Fruit fly (Drosophila melanogaster) whole organism, embryonic: ENCODE data around the gene Ogdh.

Experiments used
- Adf1 ChIP-seq: fragments of 200-800 bp; sonication (Bioruptor generic); IDR thresholded peaks from 2 replicates; pipeline ENCODE4 v1.3.6; 2022; ENCODE audit warnings: missing biosample characterization, missing genetic modification characterization
- Asciz ChIP-seq: fragments of 200-800 bp; sonication (Bioruptor generic); optimal IDR thresholded peaks from 2 replicates; lab custom pipeline; 2017; ENCODE audit warnings: missing biosample characterization, mild to moderate bottlenecking, missing genetic modification characterization, missing genetic modification reagents
- Blimp-1 ChIP-seq: fragments of 200-800 bp; sonication (Bioruptor generic); optimal IDR thresholded peaks from 3 replicates; lab custom pipeline; 2018; ENCODE audit warnings: missing biosample characterization, missing genetic modification characterization, mild to moderate bottlenecking, moderate library complexity, missing genetic modification reagents
- C15 ChIP-seq: fragments of 200-800 bp; sonication (Bioruptor generic); IDR thresholded peaks from 3 replicates; pipeline ENCODE4 v1.3.6; 2022; ENCODE audit warnings: missing biosample characterization, missing genetic modification characterization
- CG10979 ChIP-seq: fragments of 200-800 bp; sonication (Bioruptor generic); optimal IDR thresholded peaks from 2 replicates; lab custom pipeline; 2018; ENCODE audit warnings: missing biosample characterization, mild to moderate bottlenecking, missing genetic modification characterization, moderate library complexity
- CG11504 ChIP-seq: fragments of 200-800 bp; sonication (Bioruptor generic); optimal IDR thresholded peaks from 3 replicates; lab custom pipeline; 2019; ENCODE audit warnings: missing biosample characterization, mild to moderate bottlenecking, missing genetic modification characterization, moderate library complexity
- CG17328 ChIP-seq: fragments of 200-800 bp; sonication (Bioruptor generic); IDR thresholded peaks from 2 replicates; pipeline ENCODE4 v1.3.6; 2022; ENCODE audit warnings: missing biosample characterization, missing genetic modification characterization
- CG1832 ChIP-seq: fragments of 200-800 bp; sonication (Bioruptor generic); optimal IDR thresholded peaks from 2 replicates; lab custom pipeline; 2017; ENCODE audit warnings: missing biosample characterization, mild to moderate bottlenecking, missing genetic modification characterization, inconsistent platforms
- CG2202 ChIP-seq: fragments of 200-800 bp; sonication (Bioruptor generic); optimal IDR thresholded peaks from 2 replicates; lab custom pipeline; 2018; ENCODE audit warnings: missing biosample characterization, mild to moderate bottlenecking, missing genetic modification characterization
- CG32532 ChIP-seq: fragments of 200-800 bp; sonication (Bioruptor generic); IDR thresholded peaks from 2 replicates; pipeline ENCODE4 v1.3.6; 2022; ENCODE audit warnings: missing biosample characterization, missing genetic modification characterization
- CG34376 ChIP-seq: fragments of 200-800 bp; sonication (Bioruptor generic); optimal IDR thresholded peaks from 2 replicates; lab custom pipeline; 2018; ENCODE audit warnings: missing biosample characterization, mild to moderate bottlenecking, missing genetic modification characterization
- CG6654 ChIP-seq: fragments of 200-800 bp; sonication (Bioruptor generic); optimal IDR thresholded peaks from 2 replicates; lab custom pipeline; 2017; ENCODE audit warnings: missing biosample characterization, mild to moderate bottlenecking, missing genetic modification characterization
- CG6765 ChIP-seq: fragments of 200-800 bp; sonication (Bioruptor generic); optimal IDR thresholded peaks from 3 replicates; lab custom pipeline; 2017; ENCODE audit warnings: missing biosample characterization, mild to moderate bottlenecking, missing genetic modification characterization
- CG6813 ChIP-seq: fragments of 200-800 bp; sonication (Bioruptor generic); optimal IDR thresholded peaks from 2 replicates; lab custom pipeline; 2017; ENCODE audit warnings: missing biosample characterization, missing genetic modification characterization, mild to moderate bottlenecking, moderate library complexity, missing genetic modification reagents
- CG8388 ChIP-seq: fragments of 200-800 bp; sonication (Bioruptor generic); optimal IDR thresholded peaks from 2 replicates; lab custom pipeline; 2019; ENCODE audit warnings: missing biosample characterization, mild to moderate bottlenecking, missing genetic modification characterization, moderate library complexity
- CG9437 ChIP-seq: fragments of 200-800 bp; sonication (Bioruptor generic); optimal IDR thresholded peaks from 2 replicates; lab custom pipeline; 2018; ENCODE audit warnings: missing biosample characterization, mild to moderate bottlenecking, missing genetic modification characterization
- CG9797 ChIP-seq: fragments of 200-800 bp; sonication (Bioruptor generic); optimal IDR thresholded peaks from 3 replicates; lab custom pipeline; 2018; ENCODE audit warnings: missing biosample characterization, mild to moderate bottlenecking, missing genetic modification characterization
- CG9817 ChIP-seq: fragments of 200-800 bp; sonication (Bioruptor generic); optimal IDR thresholded peaks from 2 replicates; lab custom pipeline; 2018; ENCODE audit warnings: missing biosample characterization, mild to moderate bottlenecking, missing genetic modification characterization, moderate library complexity
- Dbx ChIP-seq: fragments of 200-800 bp; sonication (Bioruptor generic); IDR thresholded peaks from 3 replicates; pipeline ENCODE4 v1.3.6; 2022; ENCODE audit warnings: missing biosample characterization, missing genetic modification characterization
- H2.0 ChIP-seq: fragments of 200-800 bp; sonication (Bioruptor generic); IDR thresholded peaks from 2 replicates; pipeline ENCODE4 v1.3.6; 2022; ENCODE audit warnings: missing biosample characterization, missing genetic modification characterization
- Hsf ChIP-seq: fragments of 200-800 bp; sonication (Bioruptor generic); optimal IDR thresholded peaks from 3 replicates; lab custom pipeline; 2016; ENCODE audit warnings: missing biosample characterization, missing genetic modification characterization
- Lpt ChIP-seq: fragments of >200 bp; optimal IDR thresholded peaks from 2 replicates; lab custom pipeline; 2018; ENCODE audit warnings: missing biosample characterization, missing genetic modification characterization
- Meics ChIP-seq: fragments of 200-800 bp; sonication (Bioruptor generic); optimal IDR thresholded peaks from 2 replicates; lab custom pipeline; 2017; ENCODE audit warnings: missing biosample characterization, mild to moderate bottlenecking, missing genetic modification characterization
- Nf-YB ChIP-seq: fragments of 200-800 bp; sonication (Bioruptor generic); optimal IDR thresholded peaks from 3 replicates; lab custom pipeline; 2019; ENCODE audit warnings: missing biosample characterization, mild to moderate bottlenecking, missing genetic modification characterization, moderate library complexity
- NfI ChIP-seq: fragments of 200-800 bp; sonication (Bioruptor generic); optimal IDR thresholded peaks from 3 replicates; lab custom pipeline; 2018; ENCODE audit warnings: missing biosample characterization, mild to moderate bottlenecking, missing genetic modification characterization, moderate library complexity
- Oli ChIP-seq: fragments of 200-800 bp; sonication (Bioruptor generic); optimal IDR thresholded peaks from 2 replicates; lab custom pipeline; 2018; ENCODE audit warnings: missing biosample characterization, mild to moderate bottlenecking, missing genetic modification characterization, moderate library complexity
- Xrp1 ChIP-seq: fragments of 200-800 bp; sonication (Bioruptor generic); IDR thresholded peaks from 2 replicates; pipeline ENCODE4 v1.3.6; 2022; ENCODE audit warnings: missing biosample characterization, missing genetic modification characterization
- al ChIP-seq: fragments of 200-800 bp; sonication (Bioruptor generic); IDR thresholded peaks from 2 replicates; pipeline ENCODE4 v1.3.6; 2022; ENCODE audit warnings: missing biosample characterization, missing genetic modification characterization
- aop ChIP-seq: fragments of 200-800 bp; sonication (Bioruptor generic); IDR thresholded peaks from 2 replicates; pipeline ENCODE4 v1.3.6; 2022; ENCODE audit warnings: missing biosample characterization, missing genetic modification characterization
- ap ChIP-seq: fragments of 200-800 bp; sonication (Bioruptor generic); IDR thresholded peaks from 2 replicates; pipeline ENCODE4 v1.3.6; 2022; ENCODE audit warnings: missing biosample characterization, missing genetic modification characterization
- cato ChIP-seq: fragments of 200-800 bp; sonication (Bioruptor generic); optimal IDR thresholded peaks from 2 replicates; lab custom pipeline; 2016; ENCODE audit warnings: missing biosample characterization, missing genetic modification characterization, borderline replicate concordance
- cg ChIP-seq: fragments of 200-800 bp; sonication (Bioruptor generic); optimal IDR thresholded peaks from 3 replicates; lab custom pipeline; 2019; ENCODE audit warnings: missing biosample characterization, mild to moderate bottlenecking, missing genetic modification characterization, moderate library complexity
- ci ChIP-seq: fragments of 200-800 bp; sonication (Bioruptor generic); IDR thresholded peaks from 3 replicates; pipeline ENCODE4 v1.3.6; 2022; ENCODE audit warnings: missing biosample characterization, missing genetic modification characterization
- corto ChIP-seq: fragments of 200-800 bp; sonication (Bioruptor generic); optimal IDR thresholded peaks from 2 replicates; lab custom pipeline; 2016; ENCODE audit warnings: missing biosample characterization, mild to moderate bottlenecking, missing genetic modification characterization, moderate library complexity
- eve ChIP-seq, 2 experiments: fragments of >200 bp; optimal IDR thresholded peaks; 2 replicates each; lab custom pipeline; 2017; ENCODE audit warnings: missing biosample characterization in 2 of 2, missing genetic modification characterization in 2 of 2
- ftz-f1 ChIP-seq: fragments of 200-800 bp; sonication (Bioruptor generic); optimal IDR thresholded peaks from 2 replicates; lab custom pipeline; 2016; ENCODE audit warnings: missing biosample characterization, missing genetic modification characterization
- gsb ChIP-seq: fragments of 200-800 bp; sonication (Bioruptor generic); IDR thresholded peaks from 2 replicates; pipeline ENCODE4 v1.3.6; 2022; ENCODE audit warnings: missing biosample characterization, missing genetic modification characterization
- h ChIP-seq: fragments of >200 bp; optimal IDR thresholded peaks from 2 replicates; lab custom pipeline; 2017
- inv ChIP-seq: fragments of 200-800 bp; sonication (Bioruptor generic); IDR thresholded peaks from 2 replicates; pipeline ENCODE4 v1.3.6; 2022; ENCODE audit warnings: missing biosample characterization, missing genetic modification characterization; ENCODE audit not compliant: partially characterized antibody
- kni ChIP-seq: fragments of 200-800 bp; sonication (Bioruptor generic); optimal IDR thresholded peaks from 3 replicates; lab custom pipeline; 2017; ENCODE audit warnings: mild to moderate bottlenecking, missing biosample characterization, missing genetic modification reagents, missing genetic modification characterization
- mld ChIP-seq: fragments of 200-800 bp; sonication (Bioruptor generic); IDR thresholded peaks from 3 replicates; pipeline ENCODE4 v1.3.6; 2022; ENCODE audit warnings: missing biosample characterization, missing genetic modification characterization; ENCODE audit not compliant: partially characterized antibody
- nerfin-1 ChIP-seq: fragments of 200-800 bp; sonication (Bioruptor generic); optimal IDR thresholded peaks from 3 replicates; lab custom pipeline; 2019; ENCODE audit warnings: missing biosample characterization, mild to moderate bottlenecking, missing genetic modification characterization, moderate library complexity
- onecut ChIP-seq: fragments of 200-800 bp; sonication (Bioruptor generic); IDR thresholded peaks from 2 replicates; pipeline ENCODE4 v1.3.6; 2022; ENCODE audit warnings: missing biosample characterization, missing genetic modification characterization
- pb ChIP-seq: fragments of 200-800 bp; sonication (Bioruptor generic); optimal IDR thresholded peaks from 3 replicates; lab custom pipeline; 2016; ENCODE audit warnings: missing biosample characterization, missing genetic modification characterization
- row ChIP-seq: fragments of 200-800 bp; sonication (Bioruptor generic); IDR thresholded peaks from 3 replicates; pipeline ENCODE4 v1.3.6; 2022; ENCODE audit warnings: missing biosample characterization, missing genetic modification characterization
- sens ChIP-seq: fragments of 200-800 bp; sonication (Bioruptor generic); peaks from one replicate; lab custom pipeline; 2016; ENCODE audit warnings: missing biosample characterization, missing genetic modification characterization
- sob ChIP-seq: fragments of 200-800 bp; sonication (Bioruptor generic); IDR thresholded peaks from 2 replicates; pipeline ENCODE4 v1.3.6; 2022; ENCODE audit warnings: missing biosample characterization, missing genetic modification characterization
- wor ChIP-seq: fragments of 200-800 bp; sonication (Bioruptor generic); IDR thresholded peaks from 2 replicates; pipeline ENCODE4 v1.3.6; 2022; ENCODE audit warnings: missing biosample characterization, missing genetic modification characterization
- zen ChIP-seq: fragments of 200-800 bp; sonication (Bioruptor generic); optimal IDR thresholded peaks from 3 replicates; lab custom pipeline; 2018; ENCODE audit warnings: missing biosample characterization, mild to moderate bottlenecking, missing genetic modification characterization, moderate library complexity
- zfh2 ChIP-seq: fragments of 200-800 bp; sonication (Bioruptor generic); optimal IDR thresholded peaks from 2 replicates; lab custom pipeline; 2016; ENCODE audit warnings: missing biosample characterization, missing genetic modification characterization

The Ogdh gene

DNA sequence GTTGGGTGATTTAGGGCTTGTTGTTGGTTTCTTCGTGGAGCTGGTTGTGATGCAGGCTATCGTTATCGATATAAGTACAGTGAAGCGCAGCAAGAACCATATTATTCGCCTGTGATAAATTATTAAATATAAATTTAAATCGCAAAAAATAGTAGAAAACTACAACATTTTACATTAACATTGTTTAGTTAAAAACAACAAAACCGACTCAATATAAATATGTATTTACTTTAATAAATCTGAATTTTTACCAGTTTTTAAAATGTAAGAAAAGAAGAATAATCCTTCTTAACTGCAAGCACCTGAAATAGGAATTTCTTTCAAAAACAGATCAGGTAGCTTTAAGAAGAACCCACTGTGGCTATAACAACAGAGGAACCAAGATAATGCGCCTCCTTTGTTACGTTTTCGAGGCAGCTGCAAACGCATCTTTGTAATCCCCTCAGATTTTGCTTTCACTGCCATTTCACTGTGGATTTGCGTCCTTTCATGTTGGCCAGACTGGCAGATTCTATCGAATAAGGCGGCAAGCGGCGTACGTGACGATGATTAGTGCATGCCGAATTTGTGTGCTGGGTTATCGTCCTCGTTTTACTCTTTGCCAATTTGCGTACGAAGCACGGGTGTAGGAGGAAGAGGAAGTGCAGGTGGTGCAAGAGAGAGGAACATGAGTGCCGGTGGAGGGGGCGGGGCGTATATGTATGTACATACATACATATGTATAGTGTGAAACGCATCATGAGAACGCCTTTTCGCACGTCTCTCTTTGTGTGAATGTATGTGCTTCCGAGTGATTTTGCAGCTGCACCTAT is 56.1 kb downstream of the Ogdh start (continued):
- TF ChIP-seq cg (GFP tag; lab: Kevin White, UChicago), result no peak
- TF ChIP-seq Meics (GFP tag; lab: Kevin White, UChicago), result no peak
- TF ChIP-seq kni (GFP tag; lab: Kevin White, UChicago), result no peak
- no peak for TF ChIP-seq CG6654 (GFP tag; lab: Kevin White, UChicago)
- TF ChIP-seq cato, result no peak
- no peak for TF ChIP-seq Blimp-1
- TF ChIP-seq ap (GFP tag; lab: Robert Waterston, UW), result no peak
- peak; percentile 39 for TF ChIP-seq CG8388 (GFP tag; lab: Kevin White, UChicago)
- no peak for TF ChIP-seq CG6813 (GFP tag; lab: Kevin White, UChicago)
- no peak for TF ChIP-seq Oli (tag; lab: Kevin White, UChicago)
- no peak for TF ChIP-seq CG6765
- no peak for TF ChIP-seq Nf-YB (GFP tag; lab: Kevin White, UChicago)
- TF ChIP-seq inv (GFP tag; lab: Robert Waterston, UW), result no peak
- TF ChIP-seq CG34376 (GFP tag; lab: Kevin White, UChicago), result no peak
- TF ChIP-seq Hsf (GFP tag; lab: Kevin White, UChicago), result no peak
- no peak for TF ChIP-seq Asciz
- TF ChIP-seq H2.0 (GFP tag; lab: Robert Waterston, UW), result no peak
- no peak for TF ChIP-seq NfI (GFP tag; lab: Kevin White, UChicago)
- no peak for TF ChIP-seq Adf1 (GFP tag; lab: Robert Waterston, UW)
- peak; percentile 63 for TF ChIP-seq zen (tag; lab: Kevin White, UChicago)
- TF ChIP-seq CG9437 (GFP tag; lab: Kevin White, UChicago), result no peak
- TF ChIP-seq wor (GFP tag; lab: Robert Waterston, UW), result no peak
- TF ChIP-seq corto (GFP tag; lab: Kevin White, UChicago), result peak; percentile 5
- TF ChIP-seq ci (GFP tag; lab: Robert Waterston, UW), result no peak
- no peak for TF ChIP-seq CG2202 (tag; lab: Kevin White, UChicago)
- no peak for TF ChIP-seq zfh2 (GFP tag; lab: Kevin White, UChicago)
- TF ChIP-seq CG11504 (tag; lab: Kevin White, UChicago), result peak; percentile 26
- TF ChIP-seq aop (GFP tag; lab: Robert Waterston, UW), result no peak
- no peak for TF ChIP-seq mld (GFP tag; lab: Robert Waterston, UW)
- TF ChIP-seq sens, result no peak
- no peak for TF ChIP-seq sob (GFP tag; lab: Robert Waterston, UW)
- no peak for TF ChIP-seq nerfin-1
- TF ChIP-seq ftz-f1, result no peak
- no peak for TF ChIP-seq CG9797 (GFP tag; lab: Kevin White, UChicago)
- TF ChIP-seq onecut, result no peak
- TF ChIP-seq CG1832, result no peak
- no peak for TF ChIP-seq Dbx (GFP tag; lab: Robert Waterston, UW)
- TF ChIP-seq gsb, result 0 out of 2 replicates have a peak, but pooled peaks have one; percentile 0
- TF ChIP-seq eve (GFP tag; optimal IDR thresholded peaks at IDR 0.05; lab: Kevin White, UChicago), result no peak
- no peak for TF ChIP-seq C15 (GFP tag; lab: Robert Waterston, UW)
- no peak for TF ChIP-seq CG10979 (tag; lab: Kevin White, UChicago)
- TF ChIP-seq row (GFP tag; lab: Robert Waterston, UW), result no peak; the same call in 2 of the 3 replicates
- no peak for TF ChIP-seq CG17328 (GFP tag; lab: Robert Waterston, UW)
- no peak for TF ChIP-seq Lpt (GFP tag; lab: Kevin White, UChicago)
- no peak for TF ChIP-seq CG9817 (tag; lab: Kevin White, UChicago)
- TF ChIP-seq CG32532, result no peak
- no peak for TF ChIP-seq pb (GFP tag; lab: Kevin White, UChicago)
- TF ChIP-seq al, result 0 out of 2 replicates have a peak, but pooled peaks have one; percentile 15
- no peak for TF ChIP-seq Xrp1 (GFP tag; lab: Robert Waterston, UW)
- TF ChIP-seq h (lab: Kevin White, UChicago), result no peak
